Fruit fly (Drosophila melanogaster): ENCODE data around the gene Aven.

The Aven gene

dm6 chrX:12583870-12584390 lies 45.5 kb downstream of the Aven start (continued):
- TF ChIP-seq CG1603 (tag; optimal IDR thresholded peaks at IDR 0.05) (no peak), CG15601 (tag; optimal IDR thresholded peaks at IDR 0.05) (no peak), CG31365 (tag; optimal IDR thresholded peaks at IDR 0.05) (no peak), CG2875 (GFP tag; optimal IDR thresholded peaks at IDR 0.05) (no peak), sens-2 (GFP tag; IDR thresholded peaks at IDR 0.05) (no peak), ac (GFP tag; optimal IDR thresholded peaks at IDR 0.05) (no peak), wor (GFP tag; IDR thresholded peaks at IDR 0.05) (no peak), pb (GFP tag; optimal IDR thresholded peaks at IDR 0.05) (no peak)

DNA sequence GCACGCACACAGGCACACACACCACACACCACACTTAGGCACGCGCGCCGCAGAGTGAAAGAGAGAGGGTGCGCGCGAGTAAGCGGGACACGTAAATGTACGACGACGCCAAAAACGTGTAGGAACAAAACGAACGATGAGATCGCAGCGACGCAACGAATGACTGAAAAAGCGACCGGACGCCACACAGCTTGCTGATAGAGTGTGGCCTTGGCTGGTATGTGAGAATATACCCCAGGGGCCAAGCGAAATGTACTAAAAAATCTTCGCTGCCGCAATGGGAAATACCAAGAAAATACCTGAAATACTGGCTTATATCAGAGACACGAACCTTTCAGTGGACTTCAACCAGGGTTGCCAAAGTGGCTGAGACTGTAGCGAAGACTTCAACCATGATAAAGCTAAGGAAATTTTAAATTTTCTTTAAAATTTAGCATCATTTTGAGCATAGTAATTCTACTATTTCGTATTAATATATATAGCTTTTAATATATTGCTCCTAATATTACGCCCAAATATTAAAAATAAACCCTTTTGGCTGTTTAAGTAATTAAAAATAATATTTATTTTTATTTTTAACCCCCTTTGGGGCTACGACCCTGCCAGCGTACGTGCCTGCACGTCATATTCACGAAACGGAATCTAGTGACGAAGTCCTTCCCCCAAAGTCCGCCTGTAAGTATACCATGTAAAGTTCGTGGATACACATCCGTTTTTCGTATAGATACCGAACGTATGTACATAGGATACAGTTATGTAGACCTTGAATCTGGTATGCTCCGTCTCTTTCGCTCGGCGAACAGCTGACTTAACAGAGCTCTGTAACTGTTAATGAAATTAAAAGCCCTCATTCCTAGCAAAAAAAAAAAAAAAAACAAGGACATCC lies 46.2 kb downstream of the Aven start, which contains the start of gene Pits:
Gene Pits (minus strand): TSS at position 210 of the 886 bp plus-strand sequence.
- TF ChIP-seq tin (GFP tag; optimal IDR thresholded peaks at IDR 0.05) (peak; percentile 17), crol (GFP tag; IDR thresholded peaks at IDR 0.05) (0 out of 2 replicates have a peak, but pooled peaks have one; percentile 53), CG6683 (GFP tag; optimal IDR thresholded peaks at IDR 0.05) (no peak), Elba2 (GFP tag; optimal IDR thresholded peaks at IDR 0.05) (no peak), cato (GFP tag; optimal IDR thresholded peaks at IDR 0.05; ENCODE audit: borderline replicate concordance) (no peak), CTCF (GFP tag; optimal IDR thresholded peaks at IDR 0.05) (peak; percentile 65), CG8478 (optimal IDR thresholded peaks at IDR 0.05) (no peak), Dref (GFP tag; IDR thresholded peaks at IDR 0.05) (peak; percentile 42; the same call in 1 of the 2 replicates), Ets65A (GFP tag) (peak; percentile 92), Pdp1 (GFP tag; optimal IDR thresholded peaks at IDR 0.05) (peak; percentile 26 to 70), tll (GFP tag; optimal IDR thresholded peaks at IDR 0.05) (no peak), NC2α (GFP tag; optimal IDR thresholded peaks at IDR 0.05) (no peak), ase (GFP tag; IDR thresholded peaks at IDR 0.05) (no peak), ab (GFP tag; optimal IDR thresholded peaks at IDR 0.05) (peak; percentile 20), Lhr (GFP tag; optimal IDR thresholded peaks at IDR 0.05) (peak; percentile 96), oc (tag; optimal IDR thresholded peaks at IDR 0.05) (no peak), CG4360 (GFP tag; IDR thresholded peaks at IDR 0.05) (peak; percentile 35; the same call in 1 of the 2 replicates), CG14014 (GFP tag; IDR thresholded peaks at IDR 0.05) (peak; percentile 27; the same call in 1 of the 2 replicates), Dad (GFP tag; optimal IDR thresholded peaks at IDR 0.05) (peak; percentile 53), cad (GFP tag; optimal IDR thresholded peaks at IDR 0.05) (no peak), grau (tag; optimal IDR thresholded peaks at IDR 0.05) (peak; percentile 56), ttk (GFP tag; IDR thresholded peaks at IDR 0.05) (no peak), CG32772 (GFP tag; IDR thresholded peaks at IDR 0.05) (no peak), CG17385 (GFP tag; optimal IDR thresholded peaks at IDR 0.05) (peak; percentile 37), lola (GFP tag; optimal IDR thresholded peaks at IDR 0.05) (peak in 1 of 3 experiments; percentile 28), lmd (GFP tag; IDR thresholded peaks at IDR 0.05) (peak; percentile 45; the same call in 1 of the 2 replicates), h (optimal IDR thresholded peaks at IDR 0.05) (no peak), CG12769 (tag; optimal IDR thresholded peaks at IDR 0.05) (peak; percentile 89), Camta (GFP tag; optimal IDR thresholded peaks at IDR 0.05) (peak; percentile 12), al (GFP tag; IDR thresholded peaks at IDR 0.05) (no peak), sens (GFP tag) (peak; percentile 70), yki (optimal IDR thresholded peaks at IDR 0.05) (peak; percentile 21), lab (GFP tag; optimal IDR thresholded peaks at IDR 0.05) (peak; percentile 59), Doc3 (GFP tag; IDR thresholded peaks at IDR 0.05; ENCODE audit: partially characterized antibody) (no peak), eve (GFP tag; optimal IDR thresholded peaks at IDR 0.05) (no peak), HmgD (GFP tag; optimal IDR thresholded peaks at IDR 0.05) (peak; percentile 68), CG3163 (GFP tag; optimal IDR thresholded peaks at IDR 0.05) (peak; percentile 61), Usf (GFP tag; optimal IDR thresholded peaks at IDR 0.05) (peak; percentile 3), CG6175 (GFP tag; IDR thresholded peaks at IDR 0.05) (peak; percentile 71; the same call in 2 of the 3 replicates), jumu (GFP tag; optimal IDR thresholded peaks at IDR 0.05) (no peak), shn (GFP tag; optimal IDR thresholded peaks at IDR 0.05) (peak; percentile 40)
